Fruit fly (Drosophila melanogaster): Measurements from ENCODE around the gene otu.
A peak's percentile ranks its signal among the peaks of the same experiment; 100 is the strongest.

- no peak for TF ChIP-seq gl (tag; optimal IDR thresholded peaks at IDR 0.05)
- TF ChIP-seq EcR (GFP tag; optimal IDR thresholded peaks at IDR 0.05), result peak; percentile 52
- TF ChIP-seq Pif1B (GFP tag; optimal IDR thresholded peaks at IDR 0.05), result no peak
- no peak for TF ChIP-seq CG17806 (tag; optimal IDR thresholded peaks at IDR 0.05)
- no peak for TF ChIP-seq CG32121 (GFP tag; IDR thresholded peaks at IDR 0.05)
- TF ChIP-seq Snoo (tag; optimal IDR thresholded peaks at IDR 0.05), result no peak
- TF ChIP-seq CG4496 (GFP tag; IDR thresholded peaks at IDR 0.05), result no peak
- TF ChIP-seq CG10348 (GFP tag; IDR thresholded peaks at IDR 0.05), result no peak
- TF ChIP-seq Ets98B (GFP tag; IDR thresholded peaks at IDR 0.05), result no peak
- TF ChIP-seq CG13204 (GFP tag; optimal IDR thresholded peaks at IDR 0.05), result no peak
- TF ChIP-seq fd96Ca (GFP tag; IDR thresholded peaks at IDR 0.05), result no peak
- TF ChIP-seq D1 (tag; optimal IDR thresholded peaks at IDR 0.05), result no peak
- no peak for TF ChIP-seq CG8301 (tag; optimal IDR thresholded peaks at IDR 0.05)
These were observed 1.1 kb upstream of the otu start for dm6 chrX:8490291-8490975.
